Fruit fly (Drosophila melanogaster) whole organism, embryonic: Measurements from ENCODE around the gene CG32944.

Experiments used
- Antp ChIP-seq: fragments of 200-800 bp; sonication (Bioruptor generic); optimal IDR thresholded peaks from 3 replicates; lab custom pipeline; 2016; ENCODE audit warnings: missing biosample characterization, missing genetic modification characterization
- CG10959 ChIP-seq: fragments of 200-800 bp; sonication (Bioruptor generic); IDR thresholded peaks from 2 replicates; pipeline ENCODE4 v1.3.6; 2022; ENCODE audit warnings: missing biosample characterization, missing genetic modification characterization
- CG11093 ChIP-seq: fragments of 200-800 bp; sonication (Bioruptor generic); IDR thresholded peaks from 3 replicates; pipeline ENCODE4 v1.3.6; 2022; ENCODE audit warnings: missing biosample characterization, missing genetic modification characterization
- CG11723 ChIP-seq: fragments of 200-800 bp; sonication (Bioruptor generic); optimal IDR thresholded peaks from 2 replicates; lab custom pipeline; 2017; ENCODE audit warnings: missing biosample characterization, mild to moderate bottlenecking, missing genetic modification characterization
- CG12071 ChIP-seq: fragments of 200-800 bp; sonication (Bioruptor generic); optimal IDR thresholded peaks from 3 replicates; lab custom pipeline; 2018; ENCODE audit warnings: missing biosample characterization, mild to moderate bottlenecking, missing genetic modification characterization
- CG12155 ChIP-seq: fragments of 200-800 bp; sonication (Bioruptor generic); optimal IDR thresholded peaks from 3 replicates; lab custom pipeline; 2016; ENCODE audit warnings: missing biosample characterization, missing genetic modification characterization
- CG14441 ChIP-seq: fragments of 200-800 bp; sonication (Bioruptor generic); IDR thresholded peaks from 2 replicates; pipeline ENCODE4 v1.3.6; 2022; ENCODE audit warnings: missing biosample characterization, missing genetic modification characterization
- CG1647 ChIP-seq: fragments of 200-800 bp; sonication (Bioruptor generic); optimal IDR thresholded peaks from 3 replicates; lab custom pipeline; 2016; ENCODE audit warnings: missing biosample characterization, missing genetic modification characterization
- CG17612 ChIP-seq: fragments of 200-800 bp; sonication (Bioruptor generic); IDR thresholded peaks from 2 replicates; pipeline ENCODE4 v1.3.6; 2022; ENCODE audit warnings: missing biosample characterization, missing genetic modification characterization
- CG18262 ChIP-seq: fragments of 200-800 bp; optimal IDR thresholded peaks from 3 replicates; lab custom pipeline; 2019; ENCODE audit warnings: missing biosample characterization, mild to moderate bottlenecking, missing genetic modification characterization, moderate library complexity
- CG32772 ChIP-seq: fragments of 200-800 bp; sonication (Bioruptor generic); IDR thresholded peaks from 2 replicates; pipeline ENCODE4 v1.3.6; 2022; ENCODE audit warnings: missing biosample characterization, missing genetic modification characterization
- CG33557 ChIP-seq: fragments of 200-800 bp; sonication (Bioruptor generic); optimal IDR thresholded peaks from 2 replicates; lab custom pipeline; 2019; ENCODE audit warnings: missing biosample characterization, mild to moderate bottlenecking, missing genetic modification characterization, moderate library complexity
- CG43689 ChIP-seq: fragments of 200-800 bp; sonication (Bioruptor generic); IDR thresholded peaks from 2 replicates; pipeline ENCODE4 v1.3.6; 2022; ENCODE audit warnings: missing biosample characterization, missing genetic modification characterization
- CG4854 ChIP-seq: fragments of 200-800 bp; sonication (Bioruptor generic); optimal IDR thresholded peaks from 2 replicates; lab custom pipeline; 2016; ENCODE audit warnings: missing biosample characterization, missing genetic modification characterization, inconsistent platforms
- CG6813 ChIP-seq: fragments of 200-800 bp; sonication (Bioruptor generic); optimal IDR thresholded peaks from 2 replicates; lab custom pipeline; 2017; ENCODE audit warnings: missing biosample characterization, missing genetic modification characterization, mild to moderate bottlenecking, moderate library complexity, missing genetic modification reagents
- CG7271 ChIP-seq: fragments of 200-800 bp; sonication (Bioruptor generic); optimal IDR thresholded peaks from 2 replicates; lab custom pipeline; 2018; ENCODE audit warnings: missing biosample characterization, mild to moderate bottlenecking, missing genetic modification characterization, moderate library complexity
- CG7556 ChIP-seq: fragments of 200-800 bp; sonication (Bioruptor generic); optimal IDR thresholded peaks from 2 replicates; lab custom pipeline; 2017; ENCODE audit warnings: missing biosample characterization, mild to moderate bottlenecking, missing genetic modification characterization
- CG7745 ChIP-seq: fragments of 200-800 bp; sonication (Bioruptor generic); optimal IDR thresholded peaks from 2 replicates; lab custom pipeline; 2018; ENCODE audit warnings: missing biosample characterization, mild to moderate bottlenecking, missing genetic modification characterization, moderate library complexity
- CG7987 ChIP-seq: fragments of 200-800 bp; sonication (Bioruptor generic); optimal IDR thresholded peaks from 2 replicates; lab custom pipeline; 2018; ENCODE audit warnings: missing biosample characterization, mild to moderate bottlenecking, missing genetic modification characterization, moderate library complexity
- CG8924 ChIP-seq: fragments of 200-800 bp; optimal IDR thresholded peaks from 3 replicates; lab custom pipeline; 2019; ENCODE audit warnings: missing biosample characterization, mild to moderate bottlenecking, missing genetic modification characterization, moderate library complexity
- CG9727 ChIP-seq: fragments of 200-800 bp; sonication (Bioruptor generic); optimal IDR thresholded peaks from 3 replicates; lab custom pipeline; 2017; ENCODE audit warnings: missing biosample characterization, mild to moderate bottlenecking, missing genetic modification characterization
- CG9817 ChIP-seq: fragments of 200-800 bp; sonication (Bioruptor generic); optimal IDR thresholded peaks from 2 replicates; lab custom pipeline; 2018; ENCODE audit warnings: missing biosample characterization, mild to moderate bottlenecking, missing genetic modification characterization, moderate library complexity
- D19A ChIP-seq: fragments of 200-800 bp; optimal IDR thresholded peaks from 3 replicates; lab custom pipeline; 2019; ENCODE audit warnings: missing biosample characterization, mild to moderate bottlenecking, missing genetic modification characterization, moderate library complexity
- Dad ChIP-seq: fragments of 200-800 bp; sonication (Bioruptor generic); optimal IDR thresholded peaks from 3 replicates; lab custom pipeline; 2016; ENCODE audit warnings: missing biosample characterization, missing genetic modification characterization
- Deaf1 ChIP-seq: fragments of 200-800 bp; optimal IDR thresholded peaks from 3 replicates; lab custom pipeline; 2019; ENCODE audit warnings: missing biosample characterization, mild to moderate bottlenecking, missing genetic modification characterization, moderate library complexity
- Dip3 ChIP-seq: fragments of 200-800 bp; sonication (Bioruptor generic); optimal IDR thresholded peaks from 3 replicates; lab custom pipeline; 2016; ENCODE audit warnings: missing biosample characterization, missing genetic modification characterization
- Doc2 ChIP-seq: fragments of 200-800 bp; sonication (Bioruptor generic); IDR thresholded peaks from 2 replicates; pipeline ENCODE4 v1.3.6; 2022; ENCODE audit warnings: missing biosample characterization, missing genetic modification characterization
- Elba2 ChIP-seq: fragments of 200-800 bp; sonication (Bioruptor generic); optimal IDR thresholded peaks from 3 replicates; lab custom pipeline; 2016; ENCODE audit warnings: missing biosample characterization, missing genetic modification characterization
- HLH4C ChIP-seq: fragments of 200-800 bp; sonication (Bioruptor generic); IDR thresholded peaks from 3 replicates; pipeline ENCODE4 v1.3.6; 2022; ENCODE audit warnings: missing biosample characterization, missing genetic modification characterization; ENCODE audit not compliant: partially characterized antibody
- Med ChIP-seq: fragments of 200-800 bp; sonication (Bioruptor generic); peaks from one replicate; lab custom pipeline; 2016; ENCODE audit warnings: missing biosample characterization, missing genetic modification characterization, mild to moderate bottlenecking, inconsistent platforms, moderate library complexity
- NK7.1 ChIP-seq: fragments of 200-800 bp; sonication (Bioruptor generic); optimal IDR thresholded peaks from 3 replicates; lab custom pipeline; 2016; ENCODE audit warnings: missing biosample characterization, missing genetic modification characterization
- Scr ChIP-seq: fragments of 200-800 bp; sonication (Bioruptor generic); IDR thresholded peaks from 2 replicates; pipeline ENCODE4 v1.3.6; 2022; ENCODE audit warnings: missing biosample characterization, missing genetic modification characterization; ENCODE audit not compliant: partially characterized antibody
- Sox100B ChIP-seq: fragments of 200-800 bp; sonication (Bioruptor generic); optimal IDR thresholded peaks from 3 replicates; lab custom pipeline; 2018; ENCODE audit warnings: missing biosample characterization, mild to moderate bottlenecking, missing genetic modification characterization
- Spps ChIP-seq: fragments of 200-800 bp; sonication (Bioruptor generic); optimal IDR thresholded peaks from 2 replicates; lab custom pipeline; 2018; ENCODE audit warnings: missing biosample characterization, mild to moderate bottlenecking, missing genetic modification characterization
- ato ChIP-seq: fragments of 200-800 bp; sonication (Bioruptor generic); IDR thresholded peaks from 2 replicates; pipeline ENCODE4 v1.3.6; 2022; ENCODE audit warnings: missing biosample characterization, missing genetic modification characterization; ENCODE audit not compliant: partially characterized antibody
- bigmax ChIP-seq: fragments of 200-800 bp; sonication (Bioruptor generic); optimal IDR thresholded peaks from 2 replicates; lab custom pipeline; 2018; ENCODE audit warnings: missing biosample characterization, mild to moderate bottlenecking, missing genetic modification characterization
- crc ChIP-seq: fragments of 200-800 bp; sonication (Bioruptor generic); optimal IDR thresholded peaks from 2 replicates; lab custom pipeline; 2016; ENCODE audit warnings: missing biosample characterization, missing genetic modification characterization
- dmrt11E ChIP-seq: fragments of 200-800 bp; sonication (Bioruptor generic); optimal IDR thresholded peaks from 3 replicates; lab custom pipeline; 2018; ENCODE audit warnings: missing biosample characterization, mild to moderate bottlenecking, missing genetic modification characterization, moderate library complexity
- ftz-f1 ChIP-seq: fragments of 200-800 bp; sonication (Bioruptor generic); optimal IDR thresholded peaks from 2 replicates; lab custom pipeline; 2016; ENCODE audit warnings: missing biosample characterization, missing genetic modification characterization
- gcm2 ChIP-seq: fragments of 200-800 bp; sonication (Bioruptor generic); optimal IDR thresholded peaks from 2 replicates; lab custom pipeline; 2016; ENCODE audit warnings: missing biosample characterization, missing genetic modification characterization
- ham ChIP-seq: fragments of 200-800 bp; sonication (Bioruptor generic); IDR thresholded peaks from 2 replicates; pipeline ENCODE4 v1.3.6; 2022; ENCODE audit warnings: missing biosample characterization, missing genetic modification characterization
- knrl ChIP-seq: fragments of 200-800 bp; sonication (Bioruptor generic); IDR thresholded peaks from 3 replicates; pipeline ENCODE4 v1.3.6; 2022; ENCODE audit warnings: missing biosample characterization, missing genetic modification characterization; ENCODE audit not compliant: partially characterized antibody
- lola ChIP-seq, 3 experiments: fragments of >200 bp in 2 of 3; fragments of 200-800 bp in 1 of 3; sonication (Bioruptor generic) in 1 of 3; optimal IDR thresholded peaks; 2 replicates each; lab custom pipeline; 2017 to 2019; ENCODE audit warnings: missing biosample characterization in 3 of 3, missing genetic modification characterization in 3 of 3, mild to moderate bottlenecking in 1 of 3, moderate library complexity in 1 of 3
- nerfin-1 ChIP-seq: fragments of 200-800 bp; sonication (Bioruptor generic); optimal IDR thresholded peaks from 3 replicates; lab custom pipeline; 2019; ENCODE audit warnings: missing biosample characterization, mild to moderate bottlenecking, missing genetic modification characterization, moderate library complexity
- otp ChIP-seq: fragments of 200-800 bp; sonication (Bioruptor generic); IDR thresholded peaks from 3 replicates; pipeline ENCODE4, ENCODE4 v1.3.6; 2022; ENCODE audit warnings: missing biosample characterization, missing genetic modification characterization
- pho ChIP-seq: fragments of 200-800 bp; sonication (Bioruptor generic); optimal IDR thresholded peaks from 2 replicates; lab custom pipeline; 2016; ENCODE audit warnings: missing biosample characterization, missing genetic modification characterization
- sens-2 ChIP-seq: fragments of 200-800 bp; sonication (Bioruptor generic); IDR thresholded peaks from 2 replicates; pipeline ENCODE4 v1.3.6; 2022; ENCODE audit warnings: missing biosample characterization, missing genetic modification characterization
- tna ChIP-seq: fragments of 200-800 bp; sonication (Bioruptor generic); IDR thresholded peaks from 2 replicates; pipeline ENCODE4 v1.3.6; 2022; ENCODE audit warnings: missing biosample characterization, missing genetic modification characterization; ENCODE audit not compliant: partially characterized antibody
- ttk ChIP-seq: fragments of 200-800 bp; sonication (Bioruptor generic); IDR thresholded peaks from 2 replicates; pipeline ENCODE4 v2.1.2; 2022; ENCODE audit warnings: missing biosample characterization, missing genetic modification characterization

The CG32944 gene

dm6 chr3R:4402884-4403705 is 16.3 kb downstream of the CG32944 start, which contains the start of gene lost (continued):
- TF ChIP-seq CG18262 (tag; lab: Kevin White, UChicago) (peak; percentile 32), CG14441 (0 out of 2 replicates have a peak, but pooled peaks have one; percentile 8), CG12071 (GFP tag; lab: Kevin White, UChicago) (no peak), CG10959 (no peak), CG4854 (GFP tag; lab: Kevin White, UChicago) (no peak), CG43689 (GFP tag; lab: Robert Waterston, UW) (no peak), CG7745 (tag; lab: Kevin White, UChicago) (no peak), Dad (GFP tag; lab: Kevin White, UChicago) (no peak), Dip3 (no peak), CG32772 (GFP tag; lab: Robert Waterston, UW) (0 out of 2 replicates have a peak, but pooled peaks have one; percentile 18), ttk (GFP tag; lab: Robert Waterston, UW) (peak; percentile 25; the same call in 1 of the 2 replicates), NK7.1 (no peak), knrl (GFP tag; lab: Robert Waterston, UW) (peak; percentile 99), gcm2 (GFP tag; lab: Kevin White, UChicago) (no peak), CG8924 (tag; lab: Kevin White, UChicago) (peak; percentile 14), Sox100B (no peak), CG33557 (no peak), lola (GFP tag; optimal IDR thresholded peaks at IDR 0.05; lab: Kevin White, UChicago) (no peak), Elba2 (no peak), Med (peak; percentile 87), CG12155 (GFP tag; lab: Kevin White, UChicago) (peak; percentile 27), ftz-f1 (GFP tag; lab: Kevin White, UChicago) (no peak), CG11093 (GFP tag; lab: Robert Waterston, UW) (no peak), crc (GFP tag; lab: Kevin White, UChicago) (no peak), CG17612 (GFP tag; lab: Robert Waterston, UW) (no peak), pho (GFP tag; lab: Kevin White, UChicago) (peak; percentile 45), CG1647 (no peak), dmrt11E (tag; lab: Kevin White, UChicago) (no peak), Scr (peak; percentile 98), CG11723 (GFP tag; lab: Kevin White, UChicago) (peak; percentile 65), HLH4C (GFP tag; lab: Robert Waterston, UW) (peak; percentile 96), CG9727 (GFP tag; lab: Kevin White, UChicago) (peak; percentile 33), ato (GFP tag; lab: Robert Waterston, UW) (peak; percentile 96), Deaf1 (no peak), Doc2 (GFP tag; lab: Robert Waterston, UW) (no peak), Spps (tag; lab: Kevin White, UChicago) (no peak), D19A (tag; lab: Kevin White, UChicago) (peak; percentile 3), ham (GFP tag; lab: Robert Waterston, UW) (no peak), CG6813 (GFP tag; lab: Kevin White, UChicago) (no peak), CG7556 (no peak), Antp (GFP tag; lab: Kevin White, UChicago) (no peak), nerfin-1 (tag; lab: Kevin White, UChicago) (no peak), CG9817 (tag; lab: Kevin White, UChicago) (peak; percentile 2), tna (GFP tag; lab: Robert Waterston, UW) (peak; percentile 96), otp (peak; percentile 43; the same call in 1 of the 3 replicates), sens-2 (GFP tag; lab: Robert Waterston, UW) (no peak), bigmax (peak; percentile 41), CG7271 (peak; percentile 28), CG7987 (GFP tag; lab: Kevin White, UChicago) (peak; percentile 38)
